Worm (Caenorhabditis elegans) whole organism, L4/young adult: ENCODE measurements around the gene F22E5.8.
"Not testable (repeated sequence)": the region's sequence is repeated elsewhere in the genome, so short reads cannot be mapped to it uniquely, and the experiment has no call there.

Experiments used
- W03F9.2 ChIP-seq: fragments of 150-350 bp; optimal IDR thresholded peaks from 2 replicates; lab custom pipeline; 2014; ENCODE audit warnings: missing biosample characterization, missing genetic modification characterization
- dao-5 ChIP-seq: sonication (generic microtip); optimal IDR thresholded peaks from 2 replicates; lab custom pipeline; 2016; ENCODE audit warnings: missing genotype, missing genetic modification characterization, moderate library complexity, missing compliant biosample characterization
- him-1 ChIP-seq: sonication (generic microtip); optimal IDR thresholded peaks from 2 replicates; lab custom pipeline; 2016; ENCODE audit warnings: missing genotype, missing genetic modification reagents, missing genetic modification characterization, missing compliant biosample characterization

The F22E5.8 gene

ce11 chrII:2672320-2672719, 32.5 kb downstream of the F22E5.8 start, which contains the start of gene sri-57:
TSS of gene sri-57 (minus strand) at chrII:2672420.
- TF ChIP-seq him-1 (tag; lab: Kevin White, UChicago); dao-5; W03F9.2 (tag; lab: Kevin White, UChicago): not testable (repeated sequence)

- TF ChIP-seq W03F9.2 (tag; lab: Kevin White, UChicago); dao-5; him-1 (tag; lab: Kevin White, UChicago): not testable (repeated sequence)
These were observed 33.7 kb downstream of the F22E5.8 start, which contains the start of the genes F22E5.20 and F22E5.1 for ce11 chrII:2673534-2673933. TSS of gene F22E5.20 (minus strand) at chrII:2673634. TSS of gene F22E5.1 (plus strand) at chrII:2673775.

- TF ChIP-seq dao-5 (no peak), W03F9.2 (tag; lab: Kevin White, UChicago) (no peak), him-1 (tag; lab: Kevin White, UChicago) (no peak)
These were observed 37.8 kb downstream of the F22E5.8 start, which contains the start of gene F22E5.17 for ce11 chrII:2677534-2678168. TSS of gene F22E5.17 (plus strand) at chrII:2678041.

- no peak for TF ChIP-seq dao-5
- no peak for TF ChIP-seq W03F9.2 (tag; lab: Kevin White, UChicago)
- TF ChIP-seq him-1 (tag; lab: Kevin White, UChicago), result no peak
These were observed 41.3 kb downstream of the F22E5.8 start, which contains the start of gene F34D6.1 for ce11 chrII:2681118-2681517. TSS of gene F34D6.1 (minus strand) at chrII:2681218.

- TF ChIP-seq him-1 (tag; lab: Kevin White, UChicago), result no peak
- no peak for TF ChIP-seq W03F9.2 (tag; lab: Kevin White, UChicago)
- TF ChIP-seq dao-5, result no peak
These were observed 44.4 kb downstream of the F22E5.8 start, which contains the start of gene ceh-87 for ce11 chrII:2684208-2684607. TSS of gene ceh-87 (minus strand) at chrII:2684308.

ce11 chrII:2684783-2685182, 44.9 kb downstream of the F22E5.8 start:
- no peak for TF ChIP-seq dao-5
- no peak for TF ChIP-seq him-1 (tag; lab: Kevin White, UChicago)
- no peak for TF ChIP-seq W03F9.2 (tag; lab: Kevin White, UChicago)

ce11 chrII:2686985-2687675, 47.3 kb downstream of the F22E5.8 start, which contains the start of the genes sup-9 and nspf-1:
TSS of gene sup-9 (minus strand) at chrII:2687027.
TSS of gene nspf-1 (plus strand) at chrII:2687625.
- no peak for TF ChIP-seq W03F9.2 (tag; lab: Kevin White, UChicago)
- no peak for TF ChIP-seq dao-5

ce11 chrII:2688616-2689015, 48.8 kb downstream of the F22E5.8 start, which contains the start of gene nspf-2:
TSS of gene nspf-2 (plus strand) at chrII:2688916.
- TF ChIP-seq dao-5; him-1 (tag; lab: Kevin White, UChicago); W03F9.2 (tag; lab: Kevin White, UChicago): not testable (repeated sequence)

- TF ChIP-seq W03F9.2 (tag; lab: Kevin White, UChicago), result no peak
- TF ChIP-seq dao-5, result no peak
- TF ChIP-seq him-1 (tag; lab: Kevin White, UChicago), result no peak
These were observed 50.2 kb downstream of the F22E5.8 start, which contains the start of gene nspf-3 for ce11 chrII:2690080-2690479. TSS of gene nspf-3 (minus strand) at chrII:2690180.
